Worm (Caenorhabditis elegans) whole organism, L3 larva: ENCODE results near the gene M04B2.7.

ENCODE experiments used
- R02D3.7 ChIP-seq: fragments of 150-350 bp; optimal IDR thresholded peaks from 2 replicates; lab custom pipeline; 2014; ENCODE audit warnings: missing biosample characterization, missing genetic modification characterization
- aly-2 ChIP-seq: fragments of 150-350 bp; optimal IDR thresholded peaks from 2 replicates; lab custom pipeline; 2014; ENCODE audit warnings: missing biosample characterization, missing genetic modification characterization
- ama-1 ChIP-seq: fragments of 150-350 bp; optimal IDR thresholded peaks from 2 replicates; lab custom pipeline; 2018
- ceh-16 ChIP-seq: sonication (generic microtip); optimal IDR thresholded peaks from 2 replicates; lab custom pipeline; 2017; ENCODE audit warnings: missing biosample characterization, missing genetic modification characterization
- ceh-28 ChIP-seq: fragments of 150-350 bp; optimal IDR thresholded peaks from 2 replicates; lab custom pipeline; 2014; ENCODE audit warnings: missing biosample characterization, missing genetic modification reagents, missing genetic modification characterization
- ceh-82 ChIP-seq: fragments of 150-350 bp; optimal IDR thresholded peaks from 2 replicates; lab custom pipeline; 2014; ENCODE audit warnings: missing biosample characterization, missing genetic modification characterization
- ceh-9 ChIP-seq: sonication (generic microtip); optimal IDR thresholded peaks from 2 replicates; lab custom pipeline; 2018; ENCODE audit warnings: missing biosample characterization, missing genetic modification characterization
- egl-27 ChIP-seq: sonication (generic microtip); optimal IDR thresholded peaks from 4 replicates; lab custom pipeline; 2017; ENCODE audit warnings: missing biosample characterization, missing genetic modification reagents, missing genetic modification characterization
- egl-5 ChIP-seq: fragments of 150-350 bp; optimal IDR thresholded peaks from 2 replicates; lab custom pipeline; 2017; ENCODE audit warnings: missing biosample characterization, missing genetic modification reagents, missing genetic modification characterization, inconsistent platforms
- elt-1 ChIP-seq: fragments of 150-350 bp; optimal IDR thresholded peaks from 2 replicates; lab custom pipeline; 2014; ENCODE audit warnings: missing biosample characterization, missing genetic modification characterization
- elt-2 ChIP-seq: sonication (generic microtip); optimal IDR thresholded peaks from 2 replicates; lab custom pipeline; 2016; ENCODE audit warnings: missing genetic modification reagents, mild to moderate bottlenecking, missing genetic modification characterization, missing compliant biosample characterization
- elt-3 ChIP-seq, 3 experiments: fragments of 150-350 bp in 1 of 3; sonication (generic microtip) in 2 of 3; optimal IDR thresholded peaks; 2 replicates in 2 of 3; 4 replicates in 1 of 3; lab custom pipeline; 2014 to 2017; ENCODE audit warnings: missing biosample characterization in 3 of 3, missing genetic modification characterization in 3 of 3
- eor-1 ChIP-seq, 2 experiments: fragments of 150-350 bp; optimal IDR thresholded peaks; 2 replicates each; lab custom pipeline; 2014 to 2018; ENCODE audit warnings: missing biosample characterization in 2 of 2, missing genetic modification characterization in 2 of 2
- fkh-2 ChIP-seq: fragments of 150-350 bp; optimal IDR thresholded peaks from 2 replicates; lab custom pipeline; 2014; ENCODE audit warnings: missing biosample characterization, missing genetic modification reagents, missing genetic modification characterization
- hmg-11 ChIP-seq: sonication (generic microtip); optimal IDR thresholded peaks from 2 replicates; lab custom pipeline; 2016; ENCODE audit warnings: missing genetic modification characterization, missing compliant biosample characterization
- jun-1 ChIP-seq: fragments of 150-350 bp; optimal IDR thresholded peaks from 2 replicates; lab custom pipeline; 2014; ENCODE audit warnings: missing biosample characterization, missing genetic modification reagents, missing genetic modification characterization
- lin-15B ChIP-seq: fragments of 150-350 bp; optimal IDR thresholded peaks from 2 replicates; lab custom pipeline; 2014; ENCODE audit warnings: missing biosample characterization, missing genetic modification characterization
- lin-39 ChIP-seq: fragments of 150-350 bp; optimal IDR thresholded peaks from 2 replicates; lab custom pipeline; 2018; ENCODE audit warnings: missing biosample characterization, missing genetic modification reagents, missing genetic modification characterization
- lsy-12 ChIP-seq: sonication (generic microtip); optimal IDR thresholded peaks from 2 replicates; lab custom pipeline; 2016; ENCODE audit warnings: mild to moderate bottlenecking, missing genetic modification characterization, missing compliant biosample characterization
- mdl-1 ChIP-seq: fragments of 150-350 bp; optimal IDR thresholded peaks from 2 replicates; lab custom pipeline; 2014; ENCODE audit warnings: missing biosample characterization, missing genetic modification characterization
- mml-1 ChIP-seq: fragments of 150-350 bp; sonication (generic microtip); optimal IDR thresholded peaks from 3 replicates; lab custom pipeline; 2014; ENCODE audit warnings: missing biosample characterization, missing genetic modification characterization
- nfya-1 ChIP-seq: sonication (generic microtip); optimal IDR thresholded peaks from 2 replicates; lab custom pipeline; 2017; ENCODE audit warnings: missing genetic modification characterization, mild to moderate bottlenecking, missing compliant biosample characterization, antibody characterized with exemption, moderate library complexity; ENCODE audit not compliant: insufficient read depth
- nhr-11 ChIP-seq: fragments of 150-350 bp; optimal IDR thresholded peaks from 2 replicates; lab custom pipeline; 2014; ENCODE audit warnings: missing biosample characterization, missing genetic modification characterization
- nhr-12 ChIP-seq: fragments of 150-350 bp; optimal IDR thresholded peaks from 2 replicates; lab custom pipeline; 2014; ENCODE audit warnings: missing biosample characterization, missing genetic modification characterization
- nhr-23 ChIP-seq: fragments of 150-350 bp; optimal IDR thresholded peaks from 2 replicates; lab custom pipeline; 2014; ENCODE audit warnings: missing biosample characterization, missing genetic modification reagents, missing genetic modification characterization
- nhr-25 ChIP-seq: sonication (generic microtip); optimal IDR thresholded peaks from 2 replicates; lab custom pipeline; 2017; ENCODE audit warnings: missing biosample characterization, missing genetic modification characterization
- nhr-28 ChIP-seq: fragments of 150-350 bp; optimal IDR thresholded peaks from 2 replicates; lab custom pipeline; 2014; ENCODE audit warnings: missing biosample characterization, missing genetic modification characterization
- nhr-43 ChIP-seq: sonication (generic microtip); optimal IDR thresholded peaks from 2 replicates; lab custom pipeline; 2016; ENCODE audit warnings: mild to moderate bottlenecking, missing genetic modification characterization, missing compliant biosample characterization; ENCODE audit not compliant: poor library complexity, severe bottlenecking
- nhr-67 ChIP-seq: fragments of 150-350 bp; optimal IDR thresholded peaks from 2 replicates; lab custom pipeline; 2014; ENCODE audit warnings: missing biosample characterization, missing genetic modification characterization
- nhr-76 ChIP-seq: fragments of 150-350 bp; sonication (generic microtip); optimal IDR thresholded peaks from 5 replicates; lab custom pipeline; 2014; ENCODE audit warnings: missing biosample characterization, missing genetic modification characterization
- nhr-77 ChIP-seq: fragments of 150-350 bp; optimal IDR thresholded peaks from 2 replicates; lab custom pipeline; 2014; ENCODE audit warnings: missing biosample characterization, missing genetic modification characterization
- pha-4 ChIP-seq: fragments of 150-350 bp; optimal IDR thresholded peaks from 2 replicates; lab custom pipeline; 2014; ENCODE audit warnings: missing biosample characterization, missing genetic modification reagents, missing genetic modification characterization
- pqm-1 ChIP-seq: fragments of 150-350 bp; optimal IDR thresholded peaks from 2 replicates; lab custom pipeline; 2017; ENCODE audit warnings: missing biosample characterization, missing genetic modification characterization, inconsistent platforms
- sea-2 ChIP-seq: fragments of 150-350 bp; sonication (generic microtip); optimal IDR thresholded peaks from 4 replicates; lab custom pipeline; 2014; ENCODE audit warnings: missing biosample characterization, missing genetic modification reagents, missing genetic modification characterization
- skn-1 ChIP-seq: fragments of 150-350 bp; optimal IDR thresholded peaks from 2 replicates; lab custom pipeline; 2014; ENCODE audit warnings: missing biosample characterization, missing genetic modification characterization
- snpc-4 ChIP-seq: fragments of 150-350 bp; optimal IDR thresholded peaks from 2 replicates; lab custom pipeline; 2014; ENCODE audit warnings: missing biosample characterization, missing genetic modification characterization
- tbx-2 ChIP-seq: sonication (generic microtip); optimal IDR thresholded peaks from 2 replicates; lab custom pipeline; 2016; ENCODE audit warnings: mild to moderate bottlenecking, missing genetic modification characterization, missing compliant biosample characterization
- ztf-11 ChIP-seq: fragments of 150-350 bp; optimal IDR thresholded peaks from 2 replicates; lab custom pipeline; 2014; ENCODE audit warnings: missing biosample characterization, missing genetic modification characterization
- ztf-4 ChIP-seq: fragments of 150-350 bp; optimal IDR thresholded peaks from 2 replicates; lab custom pipeline; 2014; ENCODE audit warnings: missing biosample characterization, missing genetic modification characterization

M04B2.7 gene

DNA sequence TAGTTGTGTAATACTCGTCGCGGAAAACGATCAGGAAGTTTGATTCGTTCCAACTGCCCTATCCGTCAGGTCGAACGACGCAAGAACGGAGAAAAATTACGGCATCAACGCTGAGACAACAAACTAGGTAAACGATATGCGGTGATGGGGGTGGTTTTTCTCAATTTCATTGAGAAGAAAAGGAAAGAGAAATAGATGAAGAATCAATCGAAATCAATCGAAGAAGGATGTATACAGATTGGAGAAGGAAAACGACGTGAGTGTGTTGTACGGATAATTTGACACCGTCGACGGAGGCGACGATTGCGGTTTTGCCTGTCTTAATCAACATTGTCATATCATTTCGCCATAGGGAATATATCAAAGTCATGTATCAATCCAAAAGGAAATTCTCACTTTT lies 54.7 kb downstream of the M04B2.7 start:
- TF ChIP-seq nhr-67: no peak
- TF ChIP-seq nhr-12 (tag; lab: Kevin White, UChicago): no peak
- TF ChIP-seq nhr-25: peak; percentile 45
- TF ChIP-seq R02D3.7 (tag; lab: Kevin White, UChicago): no peak
- TF ChIP-seq lin-39 (tag; lab: Kevin White, UChicago): no peak
- TF ChIP-seq hmg-11 (tag; lab: Kevin White, UChicago): no peak
- no peak for TF ChIP-seq fkh-2 (tag; lab: Kevin White, UChicago)
- no peak for TF ChIP-seq snpc-4 (tag; lab: Kevin White, UChicago)
- no peak for TF ChIP-seq pha-4 (tag; lab: Kevin White, UChicago)
- TF ChIP-seq ztf-4 (tag; lab: Kevin White, UChicago): no peak
- peak; percentile 34 for TF ChIP-seq nhr-43 (tag; lab: Kevin White, UChicago)
- TF ChIP-seq nhr-77 (tag; lab: Kevin White, UChicago): no peak
- no peak for TF ChIP-seq tbx-2 (tag; lab: Kevin White, UChicago)
- no peak for TF ChIP-seq nhr-28 (tag; lab: Kevin White, UChicago)
- peak; percentile 47 for TF ChIP-seq nhr-23 (tag; lab: Kevin White, UChicago)
- TF ChIP-seq ceh-28 (tag; lab: Kevin White, UChicago): peak; percentile 29
- TF ChIP-seq pqm-1 (tag; lab: Kevin White, UChicago): no peak
- no peak for TF ChIP-seq egl-5
- TF ChIP-seq sea-2: no peak
- no peak for TF ChIP-seq mdl-1 (tag; lab: Kevin White, UChicago)
- TF ChIP-seq ceh-9 (tag; lab: Kevin White, UChicago): no peak

DNA sequence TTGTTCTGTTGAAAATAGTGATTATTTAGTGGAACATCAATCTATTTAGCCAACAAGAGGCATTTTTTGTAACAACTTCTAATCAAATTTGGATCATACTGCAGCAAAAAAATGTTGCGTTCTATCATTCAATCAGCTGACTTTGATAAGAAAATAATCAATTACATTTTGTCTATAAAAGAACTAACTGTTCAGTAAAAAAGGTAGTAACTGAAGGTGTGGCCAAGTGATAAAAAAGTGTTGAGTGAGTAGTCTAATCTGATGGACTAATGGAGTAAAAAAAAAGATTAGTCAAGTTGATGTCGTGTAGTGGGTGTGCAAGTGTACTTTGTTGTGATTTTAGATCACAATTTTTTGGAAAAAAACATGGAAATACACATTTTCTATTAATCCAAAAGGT lies 56.2 kb downstream of the M04B2.7 start:
- TF ChIP-seq elt-2 (peak; percentile 6), nhr-23 (tag; lab: Kevin White, UChicago) (no peak)

DNA sequence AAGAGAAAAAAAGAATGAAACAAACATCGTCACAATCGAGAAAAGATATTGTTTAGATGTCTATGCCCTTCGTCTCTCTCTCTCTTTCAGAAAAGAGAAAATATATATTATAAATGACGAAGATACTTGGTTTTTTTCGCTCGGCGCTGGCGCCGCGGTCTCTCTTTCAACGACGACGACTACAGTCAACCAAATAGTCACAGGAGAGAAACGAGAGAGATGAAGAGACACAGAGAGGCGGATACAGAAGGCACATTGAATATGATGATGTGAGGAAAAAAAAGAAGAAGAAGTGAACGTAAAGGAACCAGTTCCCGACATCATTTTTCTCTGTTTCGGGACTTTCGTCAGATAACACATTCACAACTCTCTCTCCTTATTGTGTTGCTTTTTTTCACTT lies 57.1 kb downstream of the M04B2.7 start:
- TF ChIP-seq hmg-11 (tag; lab: Kevin White, UChicago) (peak; percentile 2), nhr-43 (tag; lab: Kevin White, UChicago) (peak; percentile 71), nfya-1 (tag; lab: Kevin White, UChicago) (peak; percentile 1), egl-27 (tag; lab: Kevin White, UChicago) (no peak), ceh-16 (tag; lab: Kevin White, UChicago) (no peak), mdl-1 (tag; lab: Kevin White, UChicago) (no peak), nhr-25 (peak; percentile 57), jun-1 (no peak), nhr-77 (tag; lab: Kevin White, UChicago) (no peak), mml-1 (tag; lab: Kevin White, UChicago) (no peak), skn-1 (tag; lab: Kevin White, UChicago) (no peak), eor-1 (tag; optimal IDR thresholded peaks at IDR 0.05; lab: Kevin White, UChicago) (no peak), nhr-28 (tag; lab: Kevin White, UChicago) (no peak), nhr-76 (no peak), ceh-9 (tag; lab: Kevin White, UChicago) (no peak), nhr-23 (tag; lab: Kevin White, UChicago) (peak; percentile 52), nhr-12 (tag; lab: Kevin White, UChicago) (no peak), fkh-2 (tag; lab: Kevin White, UChicago) (no peak), nhr-11 (tag; lab: Kevin White, UChicago) (no peak), pha-4 (tag; lab: Kevin White, UChicago) (no peak), ama-1 (no peak), elt-2 (no peak), ceh-82 (tag; lab: Kevin White, UChicago) (no peak), lin-15B (tag; lab: Kevin White, UChicago) (no peak), elt-3 (tag; optimal IDR thresholded peaks at IDR 0.05; lab: Kevin White, UChicago) (no peak), tbx-2 (tag; lab: Kevin White, UChicago) (no peak), ztf-11 (tag; lab: Kevin White, UChicago) (no peak), R02D3.7 (tag; lab: Kevin White, UChicago) (no peak), ceh-28 (tag; lab: Kevin White, UChicago) (no peak), egl-5 (no peak), aly-2 (no peak), lsy-12 (tag; lab: Kevin White, UChicago) (peak; percentile 20), elt-1 (tag; lab: Kevin White, UChicago) (peak; percentile 24)
